Fruit fly (Drosophila melanogaster) whole organism, pupa: ENCODE results near the gene Gem4c.

ENCODE experiments used
- CG32121 ChIP-seq: fragments of 200-800 bp; sonication (Bioruptor generic); IDR thresholded peaks from 2 replicates; pipeline ENCODE4 v1.3.6; 2022; ENCODE audit warnings: missing biosample characterization, missing genetic modification characterization
- D1 ChIP-seq: fragments of 200-800 bp; sonication (Bioruptor generic); optimal IDR thresholded peaks from 2 replicates; lab custom pipeline; 2018; ENCODE audit warnings: missing biosample characterization, mild to moderate bottlenecking, missing genetic modification characterization, moderate library complexity
- Ets98B ChIP-seq: fragments of 200-800 bp; sonication (Bioruptor generic); IDR thresholded peaks from 2 replicates; pipeline ENCODE4 v1.3.6; 2022; ENCODE audit warnings: missing biosample characterization, missing genetic modification characterization
- Pif1A ChIP-seq: fragments of 200-800 bp; sonication (Bioruptor generic); optimal IDR thresholded peaks from 3 replicates; lab custom pipeline; 2016; ENCODE audit warnings: missing biosample characterization, missing genetic modification characterization
- Snoo ChIP-seq: fragments of 200-800 bp; sonication (Bioruptor generic); optimal IDR thresholded peaks from 3 replicates; lab custom pipeline; 2017; ENCODE audit warnings: missing biosample characterization, mild to moderate bottlenecking, missing genetic modification characterization, inconsistent platforms
- gl ChIP-seq: fragments of 200-800 bp; sonication (Bioruptor generic); optimal IDR thresholded peaks from 2 replicates; lab custom pipeline; 2018; ENCODE audit warnings: missing biosample characterization, mild to moderate bottlenecking, missing genetic modification characterization
- rn ChIP-seq: fragments of 200-800 bp; sonication (Bioruptor generic); IDR thresholded peaks from 2 replicates; pipeline ENCODE4 v1.3.6; 2022; ENCODE audit warnings: missing biosample characterization, missing genetic modification characterization

The Gem4c gene

DNA sequence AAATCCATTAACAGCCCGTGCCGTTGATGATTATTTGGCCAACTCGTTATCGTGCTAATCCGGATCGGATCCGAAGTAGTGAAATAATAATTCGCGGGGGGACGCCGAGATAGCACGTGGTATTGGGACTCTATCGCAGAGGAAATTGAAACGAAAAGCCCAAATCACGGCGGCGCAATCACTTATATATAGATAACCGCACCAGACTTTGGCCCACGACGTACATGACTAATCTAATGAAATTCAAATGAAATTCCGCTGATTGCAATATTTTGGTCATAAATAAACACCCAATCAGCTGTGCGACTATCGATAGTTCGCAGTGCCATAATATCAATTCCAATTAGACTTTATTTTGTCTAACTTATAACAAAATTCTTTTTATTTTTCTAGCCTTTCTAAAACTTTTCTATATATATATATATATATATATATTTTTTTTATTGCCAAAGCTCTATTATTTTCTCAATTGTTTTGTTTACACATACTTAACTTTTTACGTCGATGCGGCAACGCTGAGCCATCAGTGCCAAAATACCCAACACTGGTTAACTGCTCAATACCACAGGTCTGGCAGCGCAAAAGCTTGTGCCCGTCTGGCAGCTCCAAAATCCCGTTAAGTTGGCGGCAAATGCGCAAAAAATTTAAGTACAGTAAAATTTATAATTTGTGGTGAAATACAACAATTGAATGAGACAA, 23.7 kb downstream of the Gem4c start, which contains the start of gene CG6428:
TSS of gene CG6428 (minus strand) at position 310 of the 699 bp plus-strand sequence.
- peak; percentile 17 for TF ChIP-seq Snoo (tag; lab: Kevin White, UChicago)
- TF ChIP-seq Ets98B (GFP tag; lab: Robert Waterston, UW): no peak

- TF ChIP-seq gl (tag; lab: Kevin White, UChicago) (no peak), rn (GFP tag; lab: Robert Waterston, UW) (no peak), D1 (tag; lab: Kevin White, UChicago) (no peak), Pif1A (GFP tag; lab: Kevin White, UChicago) (no peak), CG32121 (GFP tag; lab: Robert Waterston, UW) (no peak)
Observed at dm6 chrX:3971250-3971649, 26.4 kb downstream of the Gem4c start, which contains the start of gene CG6414. CG6414 (minus strand) TSS chrX:3971350.
